Worm (Caenorhabditis elegans): Measurements from ENCODE around the gene D1046.2.

Gene D1046.2

ce11 chrIV:8925990-8926389, at the start of gene D1046.2, which contains the start of gene cfim-2:
D1046.2 (minus strand) TSS chrIV:8926067.
cfim-2 (plus strand) TSS chrIV:8926324.
- TF ChIP-seq unc-62 (GFP tag; optimal IDR thresholded peaks at IDR 0.05) = no peak

DNA sequence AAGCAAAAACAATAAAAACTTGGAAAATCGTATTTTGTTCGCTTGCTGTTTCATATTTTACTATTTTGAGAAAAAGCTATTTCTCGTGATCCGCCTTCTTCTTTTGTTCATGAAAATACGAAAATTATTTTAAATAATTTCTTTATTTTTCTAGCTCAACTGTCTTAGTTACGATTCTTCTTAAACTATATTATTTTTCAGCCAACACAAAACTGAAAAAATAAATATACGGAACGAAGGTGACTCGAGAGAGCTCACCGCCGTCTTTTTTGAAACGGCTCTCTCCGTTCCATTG, 49.4 kb upstream of the D1046.2 start, which contains the start of gene pdzd-8:
TSS of gene pdzd-8 (plus strand) at position 196 of the 295 bp plus-strand sequence.
- no peak for TF ChIP-seq unc-62 (GFP tag; optimal IDR thresholded peaks at IDR 0.05)

DNA sequence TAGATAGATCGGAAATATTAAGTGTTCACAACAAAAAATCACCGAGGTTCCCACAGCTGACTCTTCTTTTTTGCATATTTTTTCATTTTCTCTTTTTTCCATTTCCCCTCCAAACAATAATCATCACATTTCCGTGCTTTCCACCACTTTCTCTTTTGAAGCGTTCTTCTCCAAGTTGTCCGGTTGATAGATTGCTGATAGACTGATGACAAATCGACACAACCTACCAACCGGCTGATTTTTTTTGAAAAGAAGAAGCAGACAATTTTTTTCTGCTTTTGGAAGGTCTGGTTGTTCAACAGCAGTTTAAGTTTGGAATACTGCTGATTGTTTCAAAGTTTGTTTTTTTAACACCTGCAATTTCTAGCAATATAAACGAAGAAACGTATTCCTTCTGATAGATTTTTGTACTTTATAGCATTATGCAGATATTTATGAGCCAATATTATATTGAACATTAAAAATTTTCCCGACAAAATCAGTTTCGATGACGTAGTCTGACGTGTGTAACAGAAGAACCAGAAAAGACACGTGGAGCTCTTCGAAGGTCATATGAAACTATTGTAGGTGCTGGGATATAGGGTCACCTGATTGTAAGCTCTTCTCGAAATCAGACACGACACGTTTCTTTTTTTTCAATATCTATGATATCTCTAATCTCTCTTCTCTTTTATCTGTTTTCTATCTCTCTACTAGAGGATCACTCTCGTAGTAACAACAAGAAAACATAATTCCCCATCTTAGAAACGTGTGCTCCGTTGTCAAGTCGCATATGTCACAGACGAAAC, 48.9 kb upstream of the D1046.2 start:
- TF ChIP-seq unc-62 (GFP tag; optimal IDR thresholded peaks at IDR 0.05) = no peak

- no peak for TF ChIP-seq unc-62 (GFP tag; optimal IDR thresholded peaks at IDR 0.05)
Observed at ce11 chrIV:8973249-8973958, 47.5 kb upstream of the D1046.2 start, which contains the start of gene C53B4.3. C53B4.3 (minus strand) TSS chrIV:8973712.

- no peak for TF ChIP-seq unc-62 (GFP tag; optimal IDR thresholded peaks at IDR 0.05)
Observed at ce11 chrIV:8967990-8968389, 42.1 kb upstream of the D1046.2 start, which contains the start of gene suex-2. suex-2 (plus strand) TSS chrIV:8968290.

ce11 chrIV:8965883-8966282, 40.0 kb upstream of the D1046.2 start, which contains the start of gene C53B4.2:
C53B4.2 (plus strand) TSS chrIV:8966183.
- TF ChIP-seq unc-62 (GFP tag; optimal IDR thresholded peaks at IDR 0.05) = no peak

- TF ChIP-seq unc-62 (GFP tag; optimal IDR thresholded peaks at IDR 0.05) = no peak
Observed at ce11 chrIV:8956189-8956588, 30.3 kb upstream of the D1046.2 start, which contains the start of gene tpra-1. tpra-1 (plus strand) TSS chrIV:8956489.

DNA sequence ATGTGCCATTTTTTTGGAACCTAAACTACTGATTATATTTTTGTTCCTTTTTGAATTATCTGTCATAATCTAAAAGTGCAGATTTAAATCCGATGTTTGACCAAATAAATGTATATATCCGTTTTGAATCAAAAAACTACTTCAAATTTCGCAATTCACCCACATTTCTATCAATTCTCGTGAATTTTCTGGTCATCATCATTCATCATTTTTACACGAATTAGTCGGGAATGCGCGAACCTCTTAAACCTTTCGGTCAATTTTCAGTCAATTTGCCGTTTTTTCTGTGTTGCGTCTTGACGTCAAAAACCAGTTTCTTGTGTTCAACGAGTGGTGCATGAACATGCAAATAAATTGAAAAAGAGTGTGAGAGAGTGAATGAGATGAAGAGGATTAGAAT, 28.3 kb upstream of the D1046.2 start:
- no peak for TF ChIP-seq unc-62 (GFP tag; optimal IDR thresholded peaks at IDR 0.05)

DNA sequence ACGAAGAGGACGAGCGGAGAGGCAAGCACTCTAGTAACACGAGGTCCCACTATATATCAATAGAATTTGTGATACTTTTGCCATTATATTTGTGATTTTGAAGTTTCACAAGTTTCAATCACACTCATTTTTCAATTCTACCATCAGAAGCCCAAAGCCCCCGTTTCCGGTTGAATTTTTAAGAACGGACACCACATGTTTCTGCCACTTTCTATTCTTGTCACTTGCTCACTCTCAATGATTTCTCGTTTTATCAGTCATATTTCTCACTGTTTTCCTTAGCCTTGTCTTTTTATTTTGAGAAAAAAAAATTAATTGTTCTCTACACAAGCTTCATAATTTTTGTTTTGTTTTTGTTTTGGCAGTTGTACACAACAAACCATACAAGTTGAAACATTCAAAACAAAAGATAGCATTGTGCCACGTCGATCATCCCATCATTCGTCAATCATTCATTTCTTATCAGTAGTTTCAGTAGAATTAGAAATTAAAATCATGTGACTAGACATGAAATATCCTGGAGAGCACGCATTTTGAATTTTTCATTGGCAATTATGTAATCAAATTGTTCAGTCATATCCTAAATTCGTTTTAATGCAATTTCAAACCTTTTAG, 26.2 kb upstream of the D1046.2 start:
- TF ChIP-seq unc-62 (GFP tag; optimal IDR thresholded peaks at IDR 0.05) = no peak

- no peak for TF ChIP-seq unc-62 (GFP tag; optimal IDR thresholded peaks at IDR 0.05)
Observed at ce11 chrIV:8949078-8950039, 23.5 kb upstream of the D1046.2 start.

DNA sequence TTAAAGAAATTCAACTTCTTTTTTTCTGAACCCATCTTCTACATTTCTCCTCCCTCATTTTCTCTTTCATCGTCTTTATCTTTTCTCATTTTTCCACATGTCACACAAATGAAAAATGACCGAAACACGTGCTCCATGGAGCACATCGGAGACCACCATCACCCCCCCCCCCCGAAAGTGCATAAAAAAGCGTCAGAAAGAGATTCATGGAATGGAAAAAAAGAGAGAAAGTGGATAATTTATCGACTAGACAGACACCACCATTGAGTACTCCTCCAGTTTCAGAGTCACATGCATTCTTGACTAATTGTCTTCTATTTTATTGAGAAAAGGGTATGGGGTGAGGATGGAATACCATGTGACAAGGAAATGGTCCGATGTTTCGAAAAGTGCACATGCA, 21.3 kb upstream of the D1046.2 start:
- TF ChIP-seq unc-62 (GFP tag; optimal IDR thresholded peaks at IDR 0.05) = no peak

DNA sequence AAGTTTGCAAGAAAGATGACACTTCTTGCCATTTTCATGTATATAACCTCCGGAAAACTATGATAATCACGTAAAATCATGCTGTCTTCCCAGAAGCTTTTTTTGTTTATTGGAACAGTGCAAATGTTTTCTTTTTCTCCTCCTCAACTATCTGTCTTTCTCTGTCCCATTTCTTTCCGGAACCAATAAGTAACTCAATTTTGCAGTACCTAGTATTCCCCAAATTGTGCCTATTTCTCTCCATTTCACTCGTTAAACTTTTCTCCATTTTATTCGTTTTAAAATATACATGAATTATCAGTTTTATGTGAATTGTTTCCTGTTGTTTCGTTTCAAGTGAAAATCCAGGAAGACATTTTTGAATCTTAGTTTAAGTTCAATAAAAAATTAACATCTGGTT, 17.6 kb upstream of the D1046.2 start:
- TF ChIP-seq unc-62 (GFP tag; optimal IDR thresholded peaks at IDR 0.05) = no peak

ce11 chrIV:8933575-8933974, 7.7 kb upstream of the D1046.2 start, which contains the start of gene D1046.4:
D1046.4 (plus strand) TSS chrIV:8933875.
- TF ChIP-seq unc-62 (GFP tag; optimal IDR thresholded peaks at IDR 0.05) = no peak

ce11 chrIV:8929942-8930492, 4.2 kb upstream of the D1046.2 start, which contains the start of the genes D1046.18 and slc-25A26:
D1046.18 (plus strand) TSS chrIV:8930242.
slc-25A26 (plus strand) TSS chrIV:8930442.
- no peak for TF ChIP-seq unc-62 (GFP tag; optimal IDR thresholded peaks at IDR 0.05)

- no peak for TF ChIP-seq unc-62 (GFP tag; optimal IDR thresholded peaks at IDR 0.05)
Observed at ce11 chrIV:8927093-8927492, 1.2 kb upstream of the D1046.2 start.

All from whole organism, dauer.